Fruit fly (Drosophila melanogaster) whole organism, wandering third instar larva: ENCODE data around the gene sesB.

Experiments
- Abd-B ChIP-seq: fragments of >200 bp; optimal IDR thresholded peaks from 2 replicates; lab custom pipeline; 2017; ENCODE audit warnings: missing biosample characterization, missing genetic modification characterization
- CG32264 ChIP-seq: fragments of 200-800 bp; sonication (Bioruptor generic); optimal IDR thresholded peaks from 2 replicates; lab custom pipeline; 2016; ENCODE audit warnings: missing biosample characterization, missing genetic modification characterization
- CG9705 ChIP-seq: fragments of 200-800 bp; sonication (Bioruptor generic); optimal IDR thresholded peaks from 2 replicates; lab custom pipeline; 2018; ENCODE audit warnings: missing biosample characterization, mild to moderate bottlenecking, missing genetic modification characterization
- CrebA ChIP-seq: fragments of 200-800 bp; sonication (Bioruptor generic); optimal IDR thresholded peaks from 2 replicates; lab custom pipeline; 2016; ENCODE audit warnings: missing biosample characterization, mild to moderate bottlenecking, missing genetic modification characterization, borderline replicate concordance
- Dfd ChIP-seq: fragments of >200 bp; optimal IDR thresholded peaks from 2 replicates; lab custom pipeline; 2017; ENCODE audit warnings: missing biosample characterization, missing genetic modification characterization
- Dif ChIP-seq: fragments of 200-275, 200-300 bp; sonication (Bioruptor generic); optimal IDR thresholded peaks from 2 replicates; lab custom pipeline; 2018; ENCODE audit warnings: missing biosample characterization, missing genetic modification characterization; ENCODE audit not compliant: partially characterized antibody
- GATAd ChIP-seq: sonication (Bioruptor generic); optimal IDR thresholded peaks from 2 replicates; lab custom pipeline; 2016; ENCODE audit warnings: missing biosample characterization, missing genetic modification characterization
- HLH106 ChIP-seq: fragments of 200-800 bp; optimal IDR thresholded peaks from 3 replicates; lab custom pipeline; 2019; ENCODE audit warnings: missing biosample characterization, mild to moderate bottlenecking, missing genetic modification characterization, moderate library complexity
- Hnf4 ChIP-seq: fragments of 200-800 bp; sonication (Bioruptor generic); optimal IDR thresholded peaks from 2 replicates; lab custom pipeline; 2016; ENCODE audit warnings: missing biosample characterization, mild to moderate bottlenecking, missing genetic modification characterization
- Hr78 ChIP-seq: fragments of >200 bp; optimal IDR thresholded peaks from 2 replicates; lab custom pipeline; 2017; ENCODE audit warnings: missing biosample characterization, missing genetic modification characterization
- Hr83 ChIP-seq: fragments of 200-300 bp; sonication (Bioruptor generic); optimal IDR thresholded peaks from 2 replicates; lab custom pipeline; 2016; ENCODE audit warnings: missing biosample characterization, mild to moderate bottlenecking, missing genetic modification characterization, moderate library complexity; ENCODE audit not compliant: poor library complexity, severe bottlenecking
- Jra ChIP-seq: sonication (Bioruptor generic); optimal IDR thresholded peaks from 2 replicates; lab custom pipeline; 2016; ENCODE audit warnings: missing biosample characterization, missing genetic modification characterization
- Mio ChIP-seq: sonication (Bioruptor generic); optimal IDR thresholded peaks from 2 replicates; lab custom pipeline; 2016; ENCODE audit warnings: missing biosample characterization, missing genetic modification characterization
- Myc ChIP-seq: fragments of >200 bp; optimal IDR thresholded peaks from 2 replicates; lab custom pipeline; 2017
- N ChIP-seq: fragments of >200 bp; optimal IDR thresholded peaks from 2 replicates; lab custom pipeline; 2018; ENCODE audit warnings: missing biosample characterization, missing external identifiers, missing genetic modification characterization
- OdsH ChIP-seq: fragments of 200-800 bp; sonication (Bioruptor generic); optimal IDR thresholded peaks from 2 replicates; lab custom pipeline; 2016; ENCODE audit warnings: missing biosample characterization, mild to moderate bottlenecking, missing genetic modification characterization
- Rel ChIP-seq, 2 experiments: fragments of 200-800 bp; sonication (Bioruptor generic) in 1 of 2; optimal IDR thresholded peaks; 2 replicates in 1 of 2; 3 replicates in 1 of 2; lab custom pipeline; 2016 to 2019; ENCODE audit warnings: mild to moderate bottlenecking in 2 of 2, missing biosample characterization in 2 of 2, missing genetic modification characterization in 2 of 2, moderate library complexity in 1 of 2
- Sp1 ChIP-seq: fragments of 200-800 bp; sonication (Bioruptor generic); optimal IDR thresholded peaks from 3 replicates; lab custom pipeline; 2019; ENCODE audit warnings: missing biosample characterization, mild to moderate bottlenecking, missing genetic modification characterization, moderate library complexity
- Vsx2 ChIP-seq: fragments of 200-300, 225-300 bp; sonication (Bioruptor generic); optimal IDR thresholded peaks from 2 replicates; lab custom pipeline; 2018; ENCODE audit warnings: missing biosample characterization, missing genetic modification characterization; ENCODE audit not compliant: partially characterized antibody
- br ChIP-seq: fragments of 200-800 bp; sonication (Bioruptor generic); optimal IDR thresholded peaks from 2 replicates; lab custom pipeline; 2016; ENCODE audit warnings: missing biosample characterization, missing genetic modification characterization
- brk ChIP-seq: fragments of 200-800 bp; sonication (Bioruptor generic); optimal IDR thresholded peaks from 2 replicates; lab custom pipeline; 2016; ENCODE audit warnings: missing biosample characterization, mild to moderate bottlenecking, missing genetic modification characterization
- dl ChIP-seq, 2 experiments: fragments of 175-275, 200-275 bp in 1 of 2; fragments of 200-275 bp in 1 of 2; sonication (Bioruptor generic); optimal IDR thresholded peaks; lab custom pipeline; 2018; ENCODE audit warnings: mild to moderate bottlenecking in 2 of 2, missing biosample characterization in 2 of 2, missing genetic modification characterization in 2 of 2, moderate library complexity in 2 of 2; ENCODE audit not compliant: partially characterized antibody in 2 of 2, insufficient read depth in 1 of 2
- dmrt93B ChIP-seq: fragments of 200-800 bp; sonication (Bioruptor generic); optimal IDR thresholded peaks from 2 replicates; lab custom pipeline; 2018; ENCODE audit warnings: missing biosample characterization, mild to moderate bottlenecking, missing genetic modification characterization
- dsf ChIP-seq: sonication (Bioruptor generic); optimal IDR thresholded peaks from 2 replicates; lab custom pipeline; 2016; ENCODE audit warnings: missing biosample characterization, missing genetic modification characterization, borderline replicate concordance
- ey ChIP-seq: fragments of 200-800 bp; sonication (Bioruptor generic); optimal IDR thresholded peaks from 2 replicates; lab custom pipeline; 2016; ENCODE audit warnings: missing biosample characterization, missing genetic modification characterization
- foxo ChIP-seq, 2 experiments: fragments of 200-800 bp; sonication (Bioruptor generic); optimal IDR thresholded peaks; 2 replicates in 1 of 2; 3 replicates in 1 of 2; lab custom pipeline; 2016 to 2017; ENCODE audit warnings: missing biosample characterization in 2 of 2, missing genetic modification characterization in 2 of 2
- fru ChIP-seq: fragments of 200-800 bp; sonication (Bioruptor generic); optimal IDR thresholded peaks from 3 replicates; lab custom pipeline; 2016; ENCODE audit warnings: missing biosample characterization, mild to moderate bottlenecking, missing genetic modification characterization
- h ChIP-seq: fragments of 200-800 bp; sonication (Bioruptor generic); optimal IDR thresholded peaks from 3 replicates; lab custom pipeline; 2016; ENCODE audit warnings: missing biosample characterization, mild to moderate bottlenecking, missing genetic modification characterization
- jim ChIP-seq: fragments of 175-275, 200-325 bp; sonication (Bioruptor generic); optimal IDR thresholded peaks from 2 replicates; lab custom pipeline; 2016; ENCODE audit warnings: missing biosample characterization, mild to moderate bottlenecking, missing genetic modification characterization
- lola ChIP-seq: fragments of >200 bp; optimal IDR thresholded peaks from 2 replicates; lab custom pipeline; 2017; ENCODE audit warnings: missing biosample characterization, missing genetic modification characterization
- pan ChIP-seq: fragments of >200 bp; optimal IDR thresholded peaks from 2 replicates; lab custom pipeline; 2017
- psq ChIP-seq: fragments of 200-800 bp; sonication (Bioruptor generic); optimal IDR thresholded peaks from 3 replicates; lab custom pipeline; 2017; ENCODE audit warnings: missing biosample characterization, mild to moderate bottlenecking, missing genetic modification characterization, moderate library complexity
- rgr ChIP-seq: fragments of 200-800 bp; sonication (Bioruptor generic); optimal IDR thresholded peaks from 3 replicates; lab custom pipeline; 2016; ENCODE audit warnings: missing biosample characterization, mild to moderate bottlenecking, missing genetic modification characterization
- sage ChIP-seq: fragments of 200-800 bp; sonication (Bioruptor generic); optimal IDR thresholded peaks from 2 replicates; lab custom pipeline; 2016; ENCODE audit warnings: missing biosample characterization, mild to moderate bottlenecking, missing genetic modification characterization
- sv ChIP-seq: fragments of 200-800 bp; sonication (Bioruptor generic); optimal IDR thresholded peaks from 3 replicates; lab custom pipeline; 2016; ENCODE audit warnings: missing biosample characterization, missing genetic modification characterization
- tai ChIP-seq: sonication (Bioruptor generic); optimal IDR thresholded peaks from 2 replicates; lab custom pipeline; 2016; ENCODE audit warnings: missing biosample characterization, missing genetic modification characterization
- usp ChIP-seq: fragments of >200 bp; optimal IDR thresholded peaks from 2 replicates; lab custom pipeline; 2017; ENCODE audit warnings: missing biosample characterization, missing genetic modification characterization
- woc ChIP-seq: sonication (Bioruptor generic); optimal IDR thresholded peaks from 2 replicates; lab custom pipeline; 2016; ENCODE audit warnings: missing biosample characterization, mild to moderate bottlenecking, missing genetic modification characterization

sesB gene

DNA sequence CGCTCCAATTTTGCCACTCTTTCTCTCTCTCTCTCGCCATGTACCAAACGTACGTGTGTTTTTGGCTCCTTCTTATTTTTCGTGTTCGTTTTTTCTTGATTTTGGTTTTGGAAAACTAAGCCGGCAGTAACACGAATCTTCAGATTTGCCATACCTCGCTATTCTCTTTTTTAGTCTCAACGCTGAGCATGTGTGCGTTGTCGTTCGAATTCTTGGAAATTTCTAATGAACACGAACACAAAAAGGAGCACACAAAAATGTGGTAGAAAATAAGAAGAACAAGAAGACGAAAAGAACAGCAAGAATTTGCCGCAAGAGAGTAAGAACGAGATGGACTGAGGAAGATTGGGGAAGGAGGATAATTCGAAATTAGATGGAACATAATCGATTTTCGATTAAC, 21.9 kb upstream of the sesB start:
- TF ChIP-seq Sp1 (no peak), psq (GFP tag; lab: Kevin White, UChicago) (peak; percentile 54), CG32264 (GFP tag; lab: Kevin White, UChicago) (no peak)

DNA sequence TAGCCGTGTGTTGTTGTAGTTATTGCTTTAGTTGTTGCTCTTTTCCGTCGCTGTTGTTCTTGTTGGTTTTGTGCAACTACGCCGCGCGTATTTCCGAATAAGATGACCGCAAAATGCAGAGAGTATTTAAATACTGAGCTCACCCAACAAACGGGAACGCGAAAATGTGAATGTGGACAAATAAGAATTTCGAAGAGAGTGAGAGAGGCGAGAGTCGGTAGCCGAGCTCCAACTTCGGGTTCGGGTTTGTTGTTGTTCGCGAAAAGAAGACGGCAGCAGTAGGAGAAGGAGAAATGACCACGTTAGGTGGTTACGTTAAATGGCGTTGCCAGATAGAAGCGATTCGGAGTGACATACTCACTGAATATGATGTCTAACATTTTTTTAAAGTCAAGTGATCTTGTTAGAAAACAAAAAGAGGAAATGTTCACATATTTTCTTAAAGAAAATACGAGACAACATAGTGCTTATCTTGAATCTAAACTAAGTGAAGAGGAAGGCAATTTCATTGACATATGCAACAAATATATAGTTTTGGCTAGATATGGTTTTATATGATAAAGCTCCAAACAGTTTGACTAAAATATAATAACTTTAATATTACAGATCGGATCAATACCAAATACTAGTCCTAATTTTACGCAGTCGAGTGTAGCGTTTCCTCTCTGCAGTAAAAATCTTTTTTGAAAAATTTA, 20.1 kb upstream of the sesB start:
- TF ChIP-seq brk, result no peak
- TF ChIP-seq psq (GFP tag; lab: Kevin White, UChicago), result peak; percentile 45
- TF ChIP-seq fru, result no peak
- no peak for TF ChIP-seq lola
- TF ChIP-seq Vsx2 (GFP tag; lab: Kevin White, UChicago), result peak; percentile 84
- TF ChIP-seq N (GFP tag; lab: Kevin White, UChicago), result no peak
- TF ChIP-seq Mio, result no peak
- no peak for TF ChIP-seq Jra (GFP tag; lab: Kevin White, UChicago)
- TF ChIP-seq HLH106, result peak; percentile 9
- TF ChIP-seq br (GFP tag; lab: Kevin White, UChicago), result no peak
- TF ChIP-seq h (GFP tag; lab: Kevin White, UChicago), result no peak
- no peak for TF ChIP-seq woc
- no peak for TF ChIP-seq CG32264 (GFP tag; lab: Kevin White, UChicago)
- no peak for TF ChIP-seq CG9705
- no peak for TF ChIP-seq jim
- TF ChIP-seq Dif (GFP tag; lab: Kevin White, UChicago), result peak; percentile 73
- TF ChIP-seq Hr83 (GFP tag; lab: Kevin White, UChicago), result no peak
- peak; percentile 15 for TF ChIP-seq CrebA
- no peak for TF ChIP-seq sv (GFP tag; lab: Kevin White, UChicago)
- peak; percentile 17 to 35 for TF ChIP-seq dl (GFP tag; optimal IDR thresholded peaks at IDR 0.05; lab: Kevin White, UChicago; ENCODE audit: insufficient read depth in 1 of 2, partially characterized antibody in 2 of 2)
- TF ChIP-seq foxo (GFP tag; optimal IDR thresholded peaks at IDR 0.05; lab: Kevin White, UChicago), result no peak
- TF ChIP-seq sage, result no peak
- TF ChIP-seq Hnf4 (GFP tag; lab: Kevin White, UChicago), result peak; percentile 16
- TF ChIP-seq Rel (GFP tag; optimal IDR thresholded peaks at IDR 0.05; lab: Kevin White, UChicago), result peak; percentile 38
- TF ChIP-seq Rel (tag; optimal IDR thresholded peaks at IDR 0.05; lab: Kevin White, UChicago), result peak; percentile 36
- TF ChIP-seq OdsH (GFP tag; lab: Kevin White, UChicago), result no peak
- TF ChIP-seq Hr78 (GFP tag; lab: Kevin White, UChicago), result no peak
- TF ChIP-seq dmrt93B (GFP tag; lab: Kevin White, UChicago), result no peak
- TF ChIP-seq pan (lab: Kevin White, UChicago), result no peak
- TF ChIP-seq tai (GFP tag; lab: Kevin White, UChicago), result no peak
- TF ChIP-seq Myc, result no peak

DNA sequence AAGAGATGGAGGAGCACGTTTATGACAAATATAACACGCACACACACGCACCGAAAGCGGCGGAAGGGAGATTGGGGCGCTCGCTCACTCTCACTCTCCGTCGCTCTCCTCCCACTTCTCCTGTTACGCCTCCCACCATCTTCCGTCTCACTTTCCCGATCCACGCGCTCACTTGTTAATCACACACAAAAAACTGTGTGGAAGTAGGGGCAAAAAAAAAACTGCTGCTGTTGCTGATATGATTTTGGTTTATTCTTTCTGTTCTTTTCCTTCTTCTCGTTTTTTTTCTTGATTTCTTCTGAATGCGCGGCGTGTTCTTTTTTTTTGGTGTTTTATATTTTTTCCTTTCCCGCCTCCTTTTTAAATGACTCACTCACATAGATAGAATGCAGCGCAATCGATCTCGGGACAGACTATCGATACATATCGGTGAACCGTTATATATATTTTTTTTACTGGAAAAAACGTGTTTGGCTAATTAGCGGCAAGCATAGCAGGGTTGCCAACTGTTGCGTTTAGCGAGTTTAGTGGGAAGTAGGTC, 19.0 kb upstream of the sesB start:
- TF ChIP-seq jim (peak; percentile 88), Sp1 (peak; percentile 86), Dfd (no peak), Abd-B (GFP tag; lab: Kevin White, UChicago) (no peak), dl (GFP tag; optimal IDR thresholded peaks at IDR 0.05; lab: Kevin White, UChicago; ENCODE audit: insufficient read depth in 1 of 2, partially characterized antibody in 2 of 2) (peak; percentile 65 to 73), pan (lab: Kevin White, UChicago) (no peak), N (GFP tag; lab: Kevin White, UChicago) (no peak), rgr (GFP tag; lab: Kevin White, UChicago) (no peak), h (GFP tag; lab: Kevin White, UChicago) (peak; percentile 83), dmrt93B (GFP tag; lab: Kevin White, UChicago) (peak; percentile 17), OdsH (GFP tag; lab: Kevin White, UChicago) (peak; percentile 11), brk (no peak), Jra (GFP tag; lab: Kevin White, UChicago) (peak; percentile 23), CG9705 (no peak), br (GFP tag; lab: Kevin White, UChicago) (peak; percentile 51), Rel (GFP tag; optimal IDR thresholded peaks at IDR 0.05; lab: Kevin White, UChicago) (peak; percentile 69), Rel (tag; optimal IDR thresholded peaks at IDR 0.05; lab: Kevin White, UChicago) (peak; percentile 76), foxo (GFP tag; optimal IDR thresholded peaks at IDR 0.05; lab: Kevin White, UChicago) (peak in 1 of 2 experiments; percentile 13), CrebA (peak; percentile 93), HLH106 (peak; percentile 7), Hnf4 (GFP tag; lab: Kevin White, UChicago) (peak; percentile 13), Hr78 (GFP tag; lab: Kevin White, UChicago) (no peak), sv (GFP tag; lab: Kevin White, UChicago) (no peak), Hr83 (GFP tag; lab: Kevin White, UChicago) (no peak), dsf (GFP tag; lab: Kevin White, UChicago) (no peak), sage (peak; percentile 68), GATAd (no peak), CG32264 (GFP tag; lab: Kevin White, UChicago) (peak; percentile 16), Dif (GFP tag; lab: Kevin White, UChicago) (peak; percentile 63), lola (no peak), psq (GFP tag; lab: Kevin White, UChicago) (peak; percentile 95), usp (GFP tag; lab: Kevin White, UChicago) (no peak), Vsx2 (GFP tag; lab: Kevin White, UChicago) (peak; percentile 96), tai (GFP tag; lab: Kevin White, UChicago) (no peak), woc (no peak), fru (peak; percentile 10), ey (GFP tag; lab: Kevin White, UChicago) (no peak), Myc (no peak), Mio (peak; percentile 6)
